Fruit fly (Drosophila melanogaster): ENCODE results near the gene mRpL9.
A peak's percentile ranks its signal among the peaks of the same experiment; 100 is the strongest.

mRpL9 gene

dm6 chr3R:15361490-15361889, 31.0 kb downstream of the mRpL9 start, which contains the start of the genes Cog2 and Trax (continued):
- TF ChIP-seq Hr78 (GFP tag; optimal IDR thresholded peaks at IDR 0.05) (no peak), NfI (GFP tag; optimal IDR thresholded peaks at IDR 0.05) (no peak), CG13123 (GFP tag; optimal IDR thresholded peaks at IDR 0.05) (no peak), ewg (GFP tag; optimal IDR thresholded peaks at IDR 0.05) (no peak), CG13424 (tag; optimal IDR thresholded peaks at IDR 0.05) (no peak), CG7745 (tag; optimal IDR thresholded peaks at IDR 0.05) (no peak), CG6765 (GFP tag; optimal IDR thresholded peaks at IDR 0.05) (no peak), Sox100B (GFP tag; optimal IDR thresholded peaks at IDR 0.05) (no peak), grn (GFP tag; optimal IDR thresholded peaks at IDR 0.05) (no peak), CG18262 (tag; optimal IDR thresholded peaks at IDR 0.05) (no peak), hb (GFP tag; IDR thresholded peaks at IDR 0.05; ENCODE audit: partially characterized antibody) (peak; percentile 75), eve (GFP tag; optimal IDR thresholded peaks at IDR 0.05) (no peak), CG34422 (GFP tag; IDR thresholded peaks at IDR 0.05) (0 out of 3 replicates have a peak, but pooled peaks have one; percentile 9), CG6254 (GFP tag; optimal IDR thresholded peaks at IDR 0.05) (no peak), Trl (optimal IDR thresholded peaks at IDR 0.05) (no peak), Trl (GFP tag; optimal IDR thresholded peaks at IDR 0.05) (no peak), chif (GFP tag; optimal IDR thresholded peaks at IDR 0.05) (no peak), CG6272 (GFP tag; IDR thresholded peaks at IDR 0.05) (no peak), CG11398 (GFP tag; optimal IDR thresholded peaks at IDR 0.05) (no peak), zfh1 (GFP tag; IDR thresholded peaks at IDR 0.05) (no peak), CG7357 (GFP tag; IDR thresholded peaks at IDR 0.05) (no peak), CG15073 (GFP tag; optimal IDR thresholded peaks at IDR 0.05) (no peak), lmd (GFP tag; IDR thresholded peaks at IDR 0.05) (no peak), HLH3B (GFP tag; IDR thresholded peaks at IDR 0.05) (no peak), TFAM (GFP tag; optimal IDR thresholded peaks at IDR 0.05) (no peak), toy (GFP tag; IDR thresholded peaks at IDR 0.05) (no peak), dmrt99B (tag; optimal IDR thresholded peaks at IDR 0.05) (no peak), tap (tag; optimal IDR thresholded peaks at IDR 0.05) (no peak), ro (GFP tag; IDR thresholded peaks at IDR 0.05) (no peak), CG3847 (GFP tag; IDR thresholded peaks at IDR 0.05) (no peak), btn (GFP tag; optimal IDR thresholded peaks at IDR 0.05) (no peak), CG8281 (tag; optimal IDR thresholded peaks at IDR 0.05) (no peak), dmrt11E (tag; optimal IDR thresholded peaks at IDR 0.05) (no peak), CG15479 (GFP tag; optimal IDR thresholded peaks at IDR 0.05) (no peak), sug (tag; optimal IDR thresholded peaks at IDR 0.05) (no peak), PHDP (tag; optimal IDR thresholded peaks at IDR 0.05) (no peak), ind (GFP tag; optimal IDR thresholded peaks at IDR 0.05) (no peak), CG8290 (GFP tag; optimal IDR thresholded peaks at IDR 0.05) (no peak), CG8290 (tag; optimal IDR thresholded peaks at IDR 0.05) (no peak)

DNA sequence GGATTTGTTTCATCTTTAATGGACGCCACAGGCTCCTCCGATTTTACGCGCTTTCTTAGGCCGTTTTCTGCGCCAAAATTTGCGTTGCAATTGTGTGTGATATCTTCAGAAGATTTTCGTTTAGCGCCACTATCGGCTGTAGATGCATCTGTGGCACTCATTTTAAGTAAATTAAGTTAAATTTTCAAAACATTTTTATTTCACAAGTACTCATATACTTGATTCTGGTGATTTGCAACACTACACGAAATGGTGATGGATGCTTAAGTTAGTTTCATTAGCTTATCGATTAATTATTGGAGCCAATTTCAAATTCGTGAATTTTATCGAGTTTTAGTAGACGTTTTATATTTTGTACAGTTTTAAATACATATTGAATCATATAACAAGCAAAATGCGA, 33.1 kb downstream of the mRpL9 start, which contains the start of gene CG6171:
CG6171 (minus strand) TSS at position 250 of the 400 bp plus-strand sequence.
- TF ChIP-seq unc-4 (GFP tag; IDR thresholded peaks at IDR 0.05; ENCODE audit: partially characterized antibody) = peak; percentile 59
- TF ChIP-seq CG2712 (tag; optimal IDR thresholded peaks at IDR 0.05) = no peak
- no peak for TF ChIP-seq CG4328 (GFP tag; optimal IDR thresholded peaks at IDR 0.05)
- no peak for TF ChIP-seq ash1 (GFP tag; optimal IDR thresholded peaks at IDR 0.05)
- no peak for TF ChIP-seq CG31365 (tag; optimal IDR thresholded peaks at IDR 0.05)
- TF ChIP-seq CG4404 (GFP tag; IDR thresholded peaks at IDR 0.05) = no peak
- TF ChIP-seq Hr3 (GFP tag; optimal IDR thresholded peaks at IDR 0.05) = no peak
- peak; percentile 8 for TF ChIP-seq CG34376 (GFP tag; optimal IDR thresholded peaks at IDR 0.05)
- 0 out of 3 replicates have a peak, but pooled peaks have one; percentile 29 for TF ChIP-seq CG16813 (GFP tag; IDR thresholded peaks at IDR 0.05; ENCODE audit: partially characterized antibody)
- TF ChIP-seq CG2116 (GFP tag; optimal IDR thresholded peaks at IDR 0.05) = peak; percentile 70
- no peak for TF ChIP-seq exex (tag; optimal IDR thresholded peaks at IDR 0.05)
- no peak for TF ChIP-seq fd96Cb (tag; optimal IDR thresholded peaks at IDR 0.05)
- TF ChIP-seq z (GFP tag; IDR thresholded peaks at IDR 0.05) = no peak
- TF ChIP-seq lilli (GFP tag; optimal IDR thresholded peaks at IDR 0.05) = peak; percentile 28
- peak; percentile 44 for TF ChIP-seq CG2120 (GFP tag; optimal IDR thresholded peaks at IDR 0.05)
- TF ChIP-seq sqz (GFP tag; optimal IDR thresholded peaks at IDR 0.05) = no peak
